Worm (Caenorhabditis elegans) whole organism, L1 larva: ENCODE data around the gene Y51B9A.5.

Experiments used
- fkh-10 ChIP-seq: sonication (generic microtip); optimal IDR thresholded peaks from 2 replicates; lab custom pipeline; 2017; ENCODE audit warnings: missing biosample characterization, missing genetic modification reagents, missing genetic modification characterization
- hlh-4 ChIP-seq: sonication (generic microtip); optimal IDR thresholded peaks from 2 replicates; lab custom pipeline; 2016; ENCODE audit warnings: mild to moderate bottlenecking, missing genetic modification characterization, missing compliant biosample characterization
- hpl-2 ChIP-seq: fragments of 150-350 bp; optimal IDR thresholded peaks from 2 replicates; lab custom pipeline; 2014; ENCODE audit warnings: missing biosample characterization, missing genetic modification reagents, missing genetic modification characterization
- irx-1 ChIP-seq: sonication (generic microtip); optimal IDR thresholded peaks from 2 replicates; lab custom pipeline; 2016; ENCODE audit warnings: missing genetic modification characterization, missing compliant biosample characterization
- pag-3 ChIP-seq: sonication (generic microtip); optimal IDR thresholded peaks from 2 replicates; lab custom pipeline; 2017; ENCODE audit warnings: missing genetic modification characterization, mild to moderate bottlenecking, missing compliant biosample characterization, antibody characterized with exemption, borderline replicate concordance; ENCODE audit not compliant: insufficient read depth
- pqm-1 ChIP-seq: sonication (generic microtip); optimal IDR thresholded peaks from 3 replicates; lab custom pipeline; 2017; ENCODE audit warnings: missing biosample characterization, missing genetic modification characterization
- unc-62 ChIP-seq: fragments of 150-350 bp; optimal IDR thresholded peaks from 2 replicates; lab custom pipeline; 2014; ENCODE audit warnings: missing biosample characterization, missing genetic modification reagents, missing genetic modification characterization

- TF ChIP-seq pag-3 (tag; lab: Kevin White, UChicago), result no peak
- no peak for TF ChIP-seq hpl-2 (GFP tag; lab: Kevin White, UChicago)
- no peak for TF ChIP-seq fkh-10 (GFP tag; lab: Kevin White, UChicago)
- no peak for TF ChIP-seq irx-1 (tag; lab: Kevin White, UChicago)
- TF ChIP-seq hlh-4, result no peak
- TF ChIP-seq pqm-1 (tag; lab: Kevin White, UChicago), result no peak
- TF ChIP-seq unc-62 (GFP tag; lab: Kevin White, UChicago), result no peak
These were observed 34.9 kb downstream of the Y51B9A.5 start for ce11 chrII:9438853-9439252.
